Fruit fly (Drosophila melanogaster): ENCODE measurements around the gene lectin-30A.

lectin-30A gene

dm6 chr2L:9254754-9255153, at the start of gene lectin-30A:
lectin-30A (minus strand) TSS chr2L:9254854.
- TF ChIP-seq CTCF (optimal IDR thresholded peaks at IDR 0.05) (no peak), CG8478 (optimal IDR thresholded peaks at IDR 0.05) (no peak)

dm6 chr2L:9272107-9272506, 17.5 kb upstream of the lectin-30A start:
- TF ChIP-seq CG8478 (optimal IDR thresholded peaks at IDR 0.05): no peak
- TF ChIP-seq CTCF (optimal IDR thresholded peaks at IDR 0.05): no peak

- TF ChIP-seq CG8478 (optimal IDR thresholded peaks at IDR 0.05) (no peak), CTCF (optimal IDR thresholded peaks at IDR 0.05) (no peak)
Observed at dm6 chr2L:9266060-9266459, 11.4 kb upstream of the lectin-30A start.

dm6 chr2L:9256316-9256715, 1.7 kb upstream of the lectin-30A start, which contains the start of gene Ggamma30A:
Ggamma30A (plus strand) TSS chr2L:9256563.
- no peak for TF ChIP-seq CTCF (optimal IDR thresholded peaks at IDR 0.05)
- TF ChIP-seq CG8478 (optimal IDR thresholded peaks at IDR 0.05): no peak

DNA sequence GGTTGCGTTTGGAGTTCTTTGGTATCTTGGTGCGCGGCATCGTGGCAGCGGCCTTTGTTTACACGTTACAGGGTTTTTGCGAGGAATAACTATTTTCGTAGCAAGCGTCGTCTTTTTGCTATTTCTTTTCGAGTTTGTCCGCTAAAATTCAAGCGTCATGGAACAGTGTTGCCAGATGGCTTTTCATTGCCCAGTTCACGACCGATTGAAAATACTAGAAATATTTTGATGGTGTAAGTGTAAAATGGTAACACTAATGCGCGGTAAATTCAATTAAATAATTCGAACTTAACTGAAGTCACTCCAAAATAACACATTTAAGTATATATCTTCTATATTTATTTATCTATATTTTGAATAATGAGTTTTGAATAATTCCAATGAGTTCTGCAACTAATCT, 1.7 kb downstream of the lectin-30A start, which contains the start of gene borr:
Gene borr, minus strand, starts transcription at position 172 of the 400 bp plus-strand sequence.
- TF ChIP-seq CG8478 (optimal IDR thresholded peaks at IDR 0.05): no peak
- no peak for TF ChIP-seq CTCF (optimal IDR thresholded peaks at IDR 0.05)

- no peak for TF ChIP-seq CG8478 (optimal IDR thresholded peaks at IDR 0.05)
- TF ChIP-seq CTCF (optimal IDR thresholded peaks at IDR 0.05): no peak
Observed at dm6 chr2L:9250942-9251341, 3.7 kb downstream of the lectin-30A start, which contains the start of gene aust. aust (minus strand) TSS chr2L:9251042.

- TF ChIP-seq CTCF (optimal IDR thresholded peaks at IDR 0.05): no peak
- TF ChIP-seq CG8478 (optimal IDR thresholded peaks at IDR 0.05): no peak
Observed at dm6 chr2L:9244263-9244662, 10.4 kb downstream of the lectin-30A start.

DNA sequence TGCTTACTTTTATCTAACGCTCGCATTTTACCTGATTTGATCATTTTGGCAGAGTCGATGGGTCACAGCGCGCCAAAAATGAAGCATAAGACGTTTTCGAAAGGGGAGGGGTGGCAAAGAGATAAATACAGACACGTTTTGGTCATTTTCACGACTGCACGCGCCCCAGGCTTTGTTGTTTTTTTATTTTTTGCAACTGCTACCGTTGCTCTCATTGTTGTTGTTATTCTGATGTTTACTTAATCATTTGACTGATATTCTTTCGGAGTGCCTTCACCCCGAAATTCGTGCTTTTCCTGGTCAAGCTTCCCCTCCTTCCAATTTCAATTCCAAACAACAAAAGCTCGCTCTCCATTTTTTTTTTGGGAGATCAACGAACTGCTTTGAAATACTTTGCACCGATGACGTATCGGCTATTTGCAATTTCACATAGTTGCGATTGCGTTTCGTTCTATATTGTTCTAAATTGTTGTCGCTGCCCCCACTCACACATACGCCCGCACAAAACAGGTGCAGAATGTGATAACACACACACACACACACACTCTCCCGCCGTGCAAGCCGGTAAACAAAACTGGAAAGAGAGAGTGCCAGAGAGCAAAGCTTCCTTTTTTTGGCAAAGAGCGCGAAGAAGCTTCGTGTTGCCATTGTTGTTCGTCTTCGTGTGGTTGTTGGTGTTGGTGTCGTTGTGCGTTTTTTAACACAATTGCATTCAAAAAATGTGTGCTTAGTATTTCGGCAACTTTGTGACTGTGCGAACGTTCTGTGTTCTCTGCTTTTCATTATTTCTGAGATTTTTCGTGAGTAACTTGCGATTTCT, 17.2 kb downstream of the lectin-30A start:
- TF ChIP-seq CTCF (optimal IDR thresholded peaks at IDR 0.05): no peak
- no peak for TF ChIP-seq CG8478 (optimal IDR thresholded peaks at IDR 0.05)

DNA sequence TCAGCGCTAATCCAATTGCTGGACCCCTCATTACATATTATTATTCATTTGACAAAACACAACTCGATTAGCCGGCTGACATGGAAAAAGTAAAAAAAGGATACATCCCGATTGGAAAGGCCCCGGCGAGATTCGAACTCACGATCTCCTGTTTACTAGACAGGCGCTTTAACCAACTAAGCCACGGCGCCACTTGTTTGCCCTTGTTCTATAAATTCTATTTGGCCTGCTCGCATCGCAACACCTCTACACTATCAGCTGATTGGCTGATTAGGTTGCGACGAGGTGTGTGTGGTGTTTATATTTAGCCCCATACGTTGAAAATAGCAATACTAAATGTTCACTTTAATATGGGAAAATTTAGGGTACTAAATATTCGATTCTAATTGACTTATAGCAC, 18.2 kb downstream of the lectin-30A start:
- no peak for TF ChIP-seq CTCF (optimal IDR thresholded peaks at IDR 0.05)
- TF ChIP-seq CG8478 (optimal IDR thresholded peaks at IDR 0.05): no peak

DNA sequence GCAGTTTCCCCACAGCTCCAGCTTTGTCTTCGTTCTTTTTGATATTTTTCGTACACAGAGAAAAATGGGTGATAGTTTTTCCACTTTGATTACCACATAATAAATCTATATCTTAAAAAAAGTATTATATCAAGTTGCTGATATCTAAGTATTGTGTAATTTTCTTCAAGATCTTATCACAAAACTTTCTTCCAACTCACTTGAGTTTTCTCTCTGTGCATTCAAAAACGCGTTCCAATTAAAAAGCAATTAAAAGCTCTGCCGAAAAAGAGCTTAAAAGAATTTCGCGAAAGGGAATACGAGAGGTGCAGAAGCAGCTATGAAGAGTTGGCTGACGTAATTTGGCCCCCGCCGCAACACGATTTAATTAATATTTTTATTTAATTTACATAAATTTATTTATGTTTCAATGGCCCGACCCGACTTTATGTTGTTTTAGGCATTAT, 19.1 kb downstream of the lectin-30A start:
- TF ChIP-seq CTCF (optimal IDR thresholded peaks at IDR 0.05): no peak
- TF ChIP-seq CG8478 (optimal IDR thresholded peaks at IDR 0.05): no peak

DNA sequence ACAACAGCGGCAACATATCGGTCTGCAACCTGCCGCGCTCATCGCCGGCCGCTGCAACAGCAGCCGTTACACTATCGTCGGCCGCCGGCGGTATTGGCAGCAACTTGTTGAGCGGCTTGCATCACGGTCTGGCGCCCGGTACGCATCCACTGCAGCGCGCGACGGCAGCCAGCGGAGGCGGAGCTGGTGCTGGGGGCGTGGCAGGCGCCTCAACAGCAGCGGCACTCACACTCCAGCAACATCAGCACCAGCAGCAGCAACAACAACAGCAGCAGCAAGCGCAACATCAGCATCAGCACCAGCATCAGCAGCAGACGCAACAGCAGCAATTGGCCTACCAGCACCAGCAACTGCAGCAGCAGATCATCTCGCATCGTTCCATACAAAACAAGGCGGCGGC, 20.6 kb downstream of the lectin-30A start:
- TF ChIP-seq CTCF (optimal IDR thresholded peaks at IDR 0.05) (no peak), CG8478 (optimal IDR thresholded peaks at IDR 0.05) (no peak)

DNA sequence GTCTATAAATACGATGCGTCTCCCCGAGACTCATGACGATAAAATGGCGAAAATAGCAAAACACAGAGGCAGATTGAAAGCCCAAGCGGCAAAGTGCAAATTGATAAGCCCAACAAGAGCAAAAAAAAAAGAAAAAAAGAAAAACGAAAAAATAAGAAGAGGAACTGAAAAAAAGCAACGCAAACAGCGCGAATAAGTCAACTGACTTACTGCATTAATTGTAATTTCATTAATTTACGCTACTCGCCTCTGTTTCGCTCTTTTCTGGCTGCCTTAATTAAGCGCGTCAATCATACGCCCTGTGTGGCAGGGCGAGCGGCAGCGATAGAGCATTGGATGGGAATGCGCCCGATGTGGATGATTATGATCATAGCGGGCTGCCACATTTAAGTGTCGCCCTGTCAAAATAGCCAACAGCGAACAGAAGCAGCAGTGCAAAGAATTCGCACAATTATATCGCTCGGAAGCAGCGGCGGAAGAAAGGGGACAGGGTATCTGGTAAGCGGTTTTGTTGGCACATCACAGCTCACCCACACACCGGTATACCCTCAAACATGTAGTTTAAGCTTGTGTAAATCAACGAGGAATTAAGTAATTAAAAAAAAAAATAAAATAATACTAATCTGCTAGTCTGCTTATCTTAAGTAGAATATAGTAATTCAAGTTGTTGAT, 22.8 kb downstream of the lectin-30A start:
- no peak for TF ChIP-seq CG8478 (optimal IDR thresholded peaks at IDR 0.05)
- TF ChIP-seq CTCF (optimal IDR thresholded peaks at IDR 0.05): no peak

DNA sequence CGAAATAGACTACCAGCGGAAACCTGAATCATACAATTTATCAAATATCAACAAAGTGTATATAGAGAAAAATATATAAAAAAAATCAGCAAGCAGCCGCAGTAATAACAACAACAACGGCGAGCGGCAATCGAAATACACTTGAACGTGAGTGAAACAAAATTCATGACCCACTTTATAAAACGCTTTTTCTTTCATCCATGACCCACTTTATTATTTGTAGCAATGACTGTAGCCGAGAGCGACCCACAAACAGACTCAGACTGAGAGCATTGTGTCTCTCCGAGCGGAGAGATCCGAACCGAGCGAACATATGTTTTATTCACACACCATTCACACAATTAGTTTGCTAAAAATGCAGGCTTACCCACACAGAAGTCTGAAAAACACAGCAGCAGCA, 25.0 kb downstream of the lectin-30A start:
- TF ChIP-seq CG8478 (optimal IDR thresholded peaks at IDR 0.05) (no peak), CTCF (optimal IDR thresholded peaks at IDR 0.05) (no peak)

dm6 chr2L:9225378-9225777, 29.3 kb downstream of the lectin-30A start:
- TF ChIP-seq CTCF (optimal IDR thresholded peaks at IDR 0.05) (no peak), CG8478 (optimal IDR thresholded peaks at IDR 0.05) (no peak)

DNA sequence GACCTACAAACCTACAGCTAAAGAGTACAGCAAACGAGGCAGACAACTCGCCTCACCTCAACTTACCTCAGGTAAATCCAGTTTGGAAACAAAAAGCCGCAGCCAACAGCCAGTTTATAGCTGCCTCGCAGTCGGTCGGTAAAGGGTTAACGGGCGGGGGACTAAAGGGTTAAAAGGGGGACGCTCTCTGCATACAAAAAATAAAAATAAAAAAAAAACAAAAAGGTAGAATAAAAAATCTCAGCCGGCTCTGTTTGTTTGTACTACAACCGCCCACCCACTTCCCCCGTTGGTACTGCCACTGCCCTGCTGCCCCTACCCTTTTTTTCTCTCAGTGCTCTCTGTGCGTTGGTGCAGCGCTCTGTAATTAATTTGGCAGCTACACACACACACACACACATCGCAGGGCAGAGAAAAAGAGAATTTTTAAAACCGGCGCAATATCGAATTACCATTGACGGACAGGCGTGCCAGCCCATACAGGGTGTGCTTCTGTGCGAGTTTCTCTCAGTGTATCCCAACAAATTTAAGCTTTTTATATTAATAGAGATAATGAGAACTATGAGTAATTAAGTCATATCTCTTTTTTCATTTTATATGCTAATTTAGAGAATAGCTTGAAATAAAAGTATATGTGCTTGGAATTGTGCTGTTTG, 30.2 kb downstream of the lectin-30A start:
- TF ChIP-seq CG8478 (optimal IDR thresholded peaks at IDR 0.05) (no peak), CTCF (optimal IDR thresholded peaks at IDR 0.05) (no peak)

Data from S2 (cell line).